Worm (Caenorhabditis elegans): ENCODE results near the gene F34D10.9.

ce11 chrIII:3716073-3716659 is 13.3 kb downstream of the F34D10.9 start:
- TF ChIP-seq unc-62 (GFP tag; optimal IDR thresholded peaks at IDR 0.05) (no peak), elt-1 (tag; optimal IDR thresholded peaks at IDR 0.05; ENCODE audit: borderline replicate concordance, insufficient read depth) (no peak), nhr-237 (tag; optimal IDR thresholded peaks at IDR 0.05) (no peak), pha-4 (tag; optimal IDR thresholded peaks at IDR 0.05) (no peak)

Data from whole organism, mixed stage, embryonic.